Worm (Caenorhabditis elegans) whole organism, L2 larva: Measurements from ENCODE around the gene C33A12.3.

Experiments
- ZK546.5 ChIP-seq: sonication (generic microtip); optimal IDR thresholded peaks from 2 replicates; lab custom pipeline; 2017; ENCODE audit warnings: missing biosample characterization, missing genetic modification characterization
- ceh-82 ChIP-seq: fragments of 150-350 bp; optimal IDR thresholded peaks from 2 replicates; lab custom pipeline; 2014; ENCODE audit warnings: missing biosample characterization, missing genetic modification characterization
- crh-2 ChIP-seq: sonication (generic microtip); optimal IDR thresholded peaks from 2 replicates; lab custom pipeline; 2017; ENCODE audit warnings: missing biosample characterization, missing genetic modification characterization
- elt-1 ChIP-seq: fragments of 150-350 bp; optimal IDR thresholded peaks from 2 replicates; lab custom pipeline; 2014; ENCODE audit warnings: missing biosample characterization, missing genetic modification characterization
- lin-13 ChIP-seq: fragments of 150-350 bp; optimal IDR thresholded peaks from 2 replicates; lab custom pipeline; 2014; ENCODE audit warnings: missing biosample characterization, missing genetic modification reagents, missing genetic modification characterization
- nhr-23 ChIP-seq: fragments of 150-350 bp; optimal IDR thresholded peaks from 2 replicates; lab custom pipeline; 2014; ENCODE audit warnings: missing biosample characterization, missing genetic modification reagents, missing genetic modification characterization
- nhr-77 ChIP-seq: fragments of 150-350 bp; optimal IDR thresholded peaks from 2 replicates; lab custom pipeline; 2014; ENCODE audit warnings: missing biosample characterization, missing genetic modification characterization
- skn-1 ChIP-seq: sonication (generic microtip); optimal IDR thresholded peaks from 2 replicates; lab custom pipeline; 2017; ENCODE audit warnings: missing biosample characterization, missing genetic modification characterization
- unc-39 ChIP-seq: fragments of 150-350 bp; optimal IDR thresholded peaks from 2 replicates; lab custom pipeline; 2014; ENCODE audit warnings: missing biosample characterization, missing genetic modification characterization
- unc-62 ChIP-seq: fragments of 150-350 bp; optimal IDR thresholded peaks from 2 replicates; lab custom pipeline; 2014; ENCODE audit warnings: missing biosample characterization, missing genetic modification reagents, missing genetic modification characterization
- zag-1 ChIP-seq: fragments of 150-350 bp; optimal IDR thresholded peaks from 2 replicates; lab custom pipeline; 2014; ENCODE audit warnings: missing biosample characterization, missing genetic modification characterization
- ztf-4 ChIP-seq: fragments of 150-350 bp; optimal IDR thresholded peaks from 2 replicates; lab custom pipeline; 2014; ENCODE audit warnings: missing biosample characterization, missing genetic modification characterization

- TF ChIP-seq lin-13, result no peak
- TF ChIP-seq ceh-82 (tag; lab: Kevin White, UChicago), result no peak
- no peak for TF ChIP-seq skn-1 (tag; lab: Kevin White, UChicago)
- no peak for TF ChIP-seq nhr-23
- TF ChIP-seq ztf-4, result no peak
- no peak for TF ChIP-seq crh-2 (tag; lab: Kevin White, UChicago)
- no peak for TF ChIP-seq ZK546.5 (tag; lab: Kevin White, UChicago)
- no peak for TF ChIP-seq unc-39
- TF ChIP-seq unc-62, result no peak
- TF ChIP-seq elt-1, result no peak
- no peak for TF ChIP-seq zag-1 (tag; lab: Kevin White, UChicago)
- TF ChIP-seq nhr-77 (tag; lab: Kevin White, UChicago), result no peak
Observed at ce11 chrIV:9469293-9469692, 43.5 kb downstream of the C33A12.3 start.
